Worm (Caenorhabditis elegans) whole organism, L1 larva: ENCODE measurements around the gene R02F11.1.

Experiments used
- C04F5.9 ChIP-seq: sonication (generic microtip); optimal IDR thresholded peaks from 2 replicates; lab custom pipeline; 2016; ENCODE audit warnings: missing genetic modification characterization, missing compliant biosample characterization
- C16A3.4 ChIP-seq: fragments of 150-350 bp; optimal IDR thresholded peaks from 2 replicates; lab custom pipeline; 2014; ENCODE audit warnings: missing biosample characterization, missing genetic modification characterization
- C34B4.2 ChIP-seq: sonication (generic microtip); optimal IDR thresholded peaks from 2 replicates; lab custom pipeline; 2017; ENCODE audit warnings: mild to moderate bottlenecking, missing genetic modification characterization, missing compliant biosample characterization
- Y116A8C.19 ChIP-seq: sonication (generic microtip); optimal IDR thresholded peaks from 2 replicates; lab custom pipeline; 2016; ENCODE audit warnings: missing compliant biosample characterization, missing genetic modification characterization, borderline replicate concordance
- aha-1 ChIP-seq: fragments of 150-350 bp; optimal IDR thresholded peaks from 2 replicates; lab custom pipeline; 2014; ENCODE audit warnings: missing biosample characterization, missing genetic modification characterization
- aly-2 ChIP-seq: fragments of 150-350 bp; optimal IDR thresholded peaks from 2 replicates; lab custom pipeline; 2014; ENCODE audit warnings: missing biosample characterization, missing genetic modification characterization
- blmp-1 ChIP-seq: fragments of 150-350 bp; optimal IDR thresholded peaks from 2 replicates; lab custom pipeline; 2014; ENCODE audit warnings: missing biosample characterization, missing genetic modification characterization
- ceh-63 ChIP-seq: fragments of 200-800 bp; sonication (Bioruptor generic); optimal IDR thresholded peaks from 2 replicates; lab custom pipeline; 2018; ENCODE audit warnings: mild to moderate bottlenecking, missing genetic modification characterization, missing compliant biosample characterization
- ceh-8 ChIP-seq: fragments of 200-800 bp; sonication (Bioruptor generic); optimal IDR thresholded peaks from 2 replicates; lab custom pipeline; 2018; ENCODE audit warnings: mild to moderate bottlenecking, missing genetic modification characterization, moderate library complexity, missing compliant biosample characterization
- ceh-82 ChIP-seq, 3 experiments: fragments of 150-350 bp in 1 of 3; sonication (generic microtip) in 2 of 3; optimal IDR thresholded peaks; 2 replicates each; lab custom pipeline; 2014 to 2017; ENCODE audit warnings: missing biosample characterization in 3 of 3, missing genetic modification characterization in 3 of 3
- dpl-1 ChIP-seq, 3 experiments: fragments of 150-350 bp in 2 of 3; sonication (generic microtip) in 1 of 3; optimal IDR thresholded peaks; 2 replicates each; lab custom pipeline; 2014 to 2017; ENCODE audit warnings: missing biosample characterization in 3 of 3, missing genetic modification characterization in 3 of 3, missing genetic modification reagents in 3 of 3
- dsc-1 ChIP-seq: sonication (generic microtip); optimal IDR thresholded peaks from 2 replicates; lab custom pipeline; 2016; ENCODE audit warnings: mild to moderate bottlenecking, missing genetic modification characterization, missing compliant biosample characterization
- efl-3 ChIP-seq: fragments of 200-800 bp; sonication (Bioruptor generic); optimal IDR thresholded peaks from 2 replicates; lab custom pipeline; 2018; ENCODE audit warnings: mild to moderate bottlenecking, missing genetic modification characterization, missing compliant biosample characterization
- egl-13 ChIP-seq: sonication (generic microtip); optimal IDR thresholded peaks from 2 replicates; lab custom pipeline; 2016; ENCODE audit warnings: missing genotype, missing genetic modification reagents, missing genetic modification characterization, missing compliant biosample characterization
- elt-3 ChIP-seq, 6 experiments: fragments of 150-350 bp in 1 of 6; sonication (generic microtip); optimal IDR thresholded peaks; 2 replicates each; lab custom pipeline; 2017 to 2018; ENCODE audit warnings: missing biosample characterization in 6 of 6, missing genetic modification characterization in 6 of 6, inconsistent platforms in 1 of 6
- ets-5 ChIP-seq: fragments of 200-800 bp; sonication (Bioruptor generic); IDR thresholded peaks from 2 replicates; pipeline ENCODE4 v1.3.6; 2022; ENCODE audit warnings: missing genetic modification characterization, missing compliant biosample characterization
- fkh-10 ChIP-seq: sonication (generic microtip); optimal IDR thresholded peaks from 2 replicates; lab custom pipeline; 2017; ENCODE audit warnings: missing biosample characterization, missing genetic modification reagents, missing genetic modification characterization
- fkh-4 ChIP-seq: sonication (generic microtip); optimal IDR thresholded peaks from 2 replicates; lab custom pipeline; 2016; ENCODE audit warnings: missing compliant biosample characterization, missing genetic modification characterization, borderline replicate concordance
- fkh-8 ChIP-seq: sonication (generic microtip); optimal IDR thresholded peaks from 2 replicates; lab custom pipeline; 2016; ENCODE audit warnings: mild to moderate bottlenecking, missing genetic modification characterization, missing compliant biosample characterization
- grh-1 ChIP-seq: fragments of 200-800 bp; sonication (Bioruptor generic); IDR thresholded peaks from 2 replicates; pipeline ENCODE4 v1.3.6; 2022; ENCODE audit warnings: missing genetic modification reagents, missing genetic modification characterization, missing compliant biosample characterization
- hlh-17 ChIP-seq: fragments of 200-800 bp; sonication (Bioruptor generic); optimal IDR thresholded peaks from 2 replicates; lab custom pipeline; 2018; ENCODE audit warnings: missing genetic modification characterization, mild to moderate bottlenecking, missing compliant biosample characterization, moderate library complexity, borderline replicate concordance
- hlh-4 ChIP-seq: sonication (generic microtip); optimal IDR thresholded peaks from 2 replicates; lab custom pipeline; 2016; ENCODE audit warnings: mild to moderate bottlenecking, missing genetic modification characterization, missing compliant biosample characterization
- jun-1 ChIP-seq: fragments of 150-350 bp; optimal IDR thresholded peaks from 2 replicates; lab custom pipeline; 2014; ENCODE audit warnings: missing biosample characterization, missing genetic modification reagents, missing genetic modification characterization
- lin-13 ChIP-seq: fragments of 150-350 bp; optimal IDR thresholded peaks from 2 replicates; lab custom pipeline; 2014; ENCODE audit warnings: missing biosample characterization, missing genetic modification reagents, missing genetic modification characterization
- lin-14 ChIP-seq: fragments of 200-800 bp; sonication (Bioruptor generic); optimal IDR thresholded peaks from 2 replicates; lab custom pipeline; 2018; ENCODE audit warnings: mild to moderate bottlenecking, missing genetic modification characterization, moderate library complexity, missing compliant biosample characterization
- lin-35 ChIP-seq, 2 experiments: fragments of 150-350 bp; optimal IDR thresholded peaks; 2 replicates each; lab custom pipeline; 2014; ENCODE audit warnings: missing biosample characterization in 2 of 2, missing genetic modification characterization in 2 of 2, missing genetic modification reagents in 2 of 2
- lsy-2 ChIP-seq, 2 experiments: fragments of 150-350 bp; optimal IDR thresholded peaks; 2 replicates each; lab custom pipeline; 2014; ENCODE audit warnings: missing biosample characterization in 2 of 2, missing genetic modification characterization in 2 of 2
- mab-9 ChIP-seq: fragments of 200-800 bp; sonication (Bioruptor generic); IDR thresholded peaks from 2 replicates; pipeline ENCODE4 v1.3.6; 2022; ENCODE audit warnings: missing genetic modification reagents, missing genetic modification characterization, missing compliant biosample characterization
- mep-1 ChIP-seq: fragments of 150-350 bp; optimal IDR thresholded peaks from 2 replicates; lab custom pipeline; 2014; ENCODE audit warnings: missing biosample characterization, missing genetic modification characterization
- nhr-11 ChIP-seq: fragments of 150-350 bp; optimal IDR thresholded peaks from 2 replicates; lab custom pipeline; 2014; ENCODE audit warnings: missing biosample characterization, missing genetic modification characterization
- nhr-12 ChIP-seq: sonication (generic microtip); optimal IDR thresholded peaks from 2 replicates; lab custom pipeline; 2017; ENCODE audit warnings: missing biosample characterization, missing genetic modification characterization
- nhr-20 ChIP-seq: sonication (generic microtip); optimal IDR thresholded peaks from 2 replicates; lab custom pipeline; 2016; ENCODE audit warnings: mild to moderate bottlenecking, missing genetic modification characterization, missing compliant biosample characterization
- nhr-237 ChIP-seq: fragments of 150-350 bp; optimal IDR thresholded peaks from 2 replicates; lab custom pipeline; 2014; ENCODE audit warnings: missing biosample characterization, missing genetic modification characterization
- nhr-47 ChIP-seq: sonication (generic microtip); optimal IDR thresholded peaks from 2 replicates; lab custom pipeline; 2016; ENCODE audit warnings: mild to moderate bottlenecking, missing genetic modification characterization, moderate library complexity, missing compliant biosample characterization
- nhr-71 ChIP-seq: sonication (generic microtip); optimal IDR thresholded peaks from 2 replicates; lab custom pipeline; 2016; ENCODE audit warnings: mild to moderate bottlenecking, missing genetic modification characterization, moderate library complexity, missing compliant biosample characterization
- nhr-76 ChIP-seq: sonication (generic microtip); optimal IDR thresholded peaks from 2 replicates; lab custom pipeline; 2017; ENCODE audit warnings: missing biosample characterization, missing genetic modification characterization
- nhr-77 ChIP-seq: fragments of 150-350 bp; optimal IDR thresholded peaks from 2 replicates; lab custom pipeline; 2014; ENCODE audit warnings: missing biosample characterization, missing genetic modification characterization
- nhr-84 ChIP-seq: sonication (generic microtip); optimal IDR thresholded peaks from 2 replicates; lab custom pipeline; 2017; ENCODE audit warnings: missing biosample characterization, missing genetic modification characterization
- nhr-85 ChIP-seq: sonication (generic microtip); peaks from one replicate; lab custom pipeline; 2016; ENCODE audit warnings: missing genetic modification characterization, inconsistent platforms, missing compliant biosample characterization
- nhr-90 ChIP-seq: sonication (generic microtip); optimal IDR thresholded peaks from 2 replicates; lab custom pipeline; 2016; ENCODE audit warnings: mild to moderate bottlenecking, missing genetic modification characterization, missing compliant biosample characterization; ENCODE audit not compliant: poor library complexity
- pax-3 ChIP-seq: fragments of 200-800 bp; sonication (Bioruptor generic); optimal IDR thresholded peaks from 2 replicates; lab custom pipeline; 2018; ENCODE audit warnings: mild to moderate bottlenecking, missing genetic modification characterization, moderate library complexity, missing compliant biosample characterization
- rnt-1 ChIP-seq: sonication (generic microtip); optimal IDR thresholded peaks from 2 replicates; lab custom pipeline; 2016; ENCODE audit warnings: mild to moderate bottlenecking, missing genetic modification characterization, moderate library complexity, missing compliant biosample characterization
- snpc-4 ChIP-seq: fragments of 150-350 bp; optimal IDR thresholded peaks from 2 replicates; lab custom pipeline; 2014; ENCODE audit warnings: missing biosample characterization, missing genetic modification characterization
- snu-23 ChIP-seq: sonication (generic microtip); optimal IDR thresholded peaks from 2 replicates; lab custom pipeline; 2016; ENCODE audit warnings: missing genetic modification characterization, missing compliant biosample characterization
- sptf-1 ChIP-seq: fragments of 150-350 bp; optimal IDR thresholded peaks from 2 replicates; lab custom pipeline; 2014; ENCODE audit warnings: missing biosample characterization, missing genetic modification characterization
- sup-37 ChIP-seq: fragments of 200-800 bp; sonication (Bioruptor generic); optimal IDR thresholded peaks from 2 replicates; lab custom pipeline; 2018; ENCODE audit warnings: mild to moderate bottlenecking, missing genetic modification characterization, missing compliant biosample characterization
- swsn-7 ChIP-seq: sonication (generic microtip); optimal IDR thresholded peaks from 2 replicates; lab custom pipeline; 2016; ENCODE audit warnings: missing genetic modification characterization, missing compliant biosample characterization
- tbx-2 ChIP-seq: sonication (generic microtip); optimal IDR thresholded peaks from 2 replicates; lab custom pipeline; 2016; ENCODE audit warnings: missing genetic modification characterization, missing compliant biosample characterization
- tlp-1 ChIP-seq: fragments of 150-350 bp; optimal IDR thresholded peaks from 2 replicates; lab custom pipeline; 2014; ENCODE audit warnings: missing biosample characterization, missing genetic modification characterization
- unc-62 ChIP-seq: fragments of 150-350 bp; optimal IDR thresholded peaks from 2 replicates; lab custom pipeline; 2014; ENCODE audit warnings: missing biosample characterization, missing genetic modification reagents, missing genetic modification characterization
- unc-86 ChIP-seq: sonication (generic microtip); optimal IDR thresholded peaks from 2 replicates; lab custom pipeline; 2016; ENCODE audit warnings: missing genetic modification characterization, missing compliant biosample characterization
- unc-98 ChIP-seq: fragments of 200-800 bp; sonication (Bioruptor generic); IDR thresholded peaks from 2 replicates; pipeline ENCODE4 v1.3.6; 2022; ENCODE audit warnings: missing genetic modification characterization, missing compliant biosample characterization
- xbp-1 ChIP-seq: sonication (generic microtip); optimal IDR thresholded peaks from 2 replicates; lab custom pipeline; 2016; ENCODE audit warnings: missing genetic modification characterization, missing compliant biosample characterization
- ztf-11 ChIP-seq, 2 experiments: sonication (generic microtip); optimal IDR thresholded peaks; 2 replicates each; lab custom pipeline; 2016 to 2017; ENCODE audit warnings: missing genetic modification characterization in 2 of 2, missing biosample characterization in 1 of 2, missing compliant biosample characterization in 1 of 2

The R02F11.1 gene

DNA sequence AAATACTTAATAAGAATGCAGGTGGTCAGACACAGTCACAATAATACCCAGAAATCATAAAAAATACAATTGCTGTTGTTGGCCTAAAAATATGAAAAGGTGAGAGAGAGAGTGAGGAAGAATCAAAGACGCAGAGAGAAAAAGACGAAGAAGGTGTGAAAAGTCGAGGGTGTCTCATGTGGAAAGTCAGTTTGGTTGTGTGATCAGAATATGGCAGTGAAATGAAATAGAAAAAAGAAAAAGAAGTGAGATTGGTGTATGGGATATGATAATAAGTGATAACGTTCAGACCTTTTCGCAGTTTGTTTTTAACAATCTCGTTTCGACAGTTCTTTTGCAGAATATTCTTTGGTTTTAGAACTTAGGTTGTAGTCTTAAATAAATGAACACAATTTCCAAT, 6.0 kb downstream of the R02F11.1 start (continued):
- TF ChIP-seq lin-14, result peak; percentile 46
- no peak for TF ChIP-seq efl-3 (GFP tag; lab: Kevin White, UChicago)
- TF ChIP-seq ztf-11 (tag; optimal IDR thresholded peaks at IDR 0.05; lab: Kevin White, UChicago), result no peak
- TF ChIP-seq ceh-8 (GFP tag; lab: Kevin White, UChicago), result no peak
- no peak for TF ChIP-seq ceh-82 (tag; optimal IDR thresholded peaks at IDR 0.05; lab: Kevin White, UChicago)
- no peak for TF ChIP-seq hlh-4 (tag; lab: Kevin White, UChicago)
- no peak for TF ChIP-seq lin-13 (GFP tag; lab: Kevin White, UChicago)
- TF ChIP-seq nhr-47 (tag; lab: Kevin White, UChicago), result no peak
- TF ChIP-seq sptf-1 (tag; lab: Kevin White, UChicago), result no peak
- peak; percentile 77 for TF ChIP-seq nhr-85
- TF ChIP-seq mep-1 (tag; lab: Kevin White, UChicago), result no peak
- peak; percentile 29 for TF ChIP-seq fkh-8 (tag; lab: Kevin White, UChicago)
- TF ChIP-seq tlp-1 (tag; lab: Kevin White, UChicago), result no peak
- no peak for TF ChIP-seq fkh-4 (tag; lab: Kevin White, UChicago)
- no peak for TF ChIP-seq unc-62
- TF ChIP-seq Y116A8C.19, result no peak
- TF ChIP-seq aly-2 (tag; lab: Kevin White, UChicago), result no peak
- TF ChIP-seq grh-1 (GFP tag; lab: Robert Waterston, UW), result no peak
- no peak for TF ChIP-seq nhr-237 (tag; lab: Kevin White, UChicago)
- TF ChIP-seq C04F5.9, result no peak
- no peak for TF ChIP-seq nhr-84
- TF ChIP-seq jun-1, result no peak
- TF ChIP-seq nhr-76 (tag; lab: Kevin White, UChicago), result no peak
- no peak for TF ChIP-seq nhr-90 (tag; lab: Kevin White, UChicago)
- peak; percentile 71 for TF ChIP-seq blmp-1
- TF ChIP-seq nhr-12 (tag; lab: Kevin White, UChicago), result no peak
- TF ChIP-seq nhr-11 (tag; lab: Kevin White, UChicago), result no peak
- TF ChIP-seq egl-13, result no peak
- no peak for TF ChIP-seq fkh-10 (GFP tag; lab: Kevin White, UChicago)
- TF ChIP-seq C34B4.2, result no peak
- no peak for TF ChIP-seq ets-5
- no peak for TF ChIP-seq dpl-1 (GFP tag; optimal IDR thresholded peaks at IDR 0.05; lab: Kevin White, UChicago)
- no peak for TF ChIP-seq dsc-1 (tag; lab: Kevin White, UChicago)
- TF ChIP-seq nhr-77 (tag; lab: Kevin White, UChicago), result no peak
- no peak for TF ChIP-seq rnt-1 (tag; lab: Kevin White, UChicago)
- no peak for TF ChIP-seq sup-37
- TF ChIP-seq lsy-2 (tag; optimal IDR thresholded peaks at IDR 0.05; lab: Kevin White, UChicago), result no peak
- no peak for TF ChIP-seq swsn-7 (tag; lab: Kevin White, UChicago)
- TF ChIP-seq unc-98 (GFP tag; lab: Robert Waterston, UW), result no peak
- TF ChIP-seq snpc-4 (tag; lab: Kevin White, UChicago), result no peak
- TF ChIP-seq ceh-63 (GFP tag; lab: Kevin White, UChicago), result no peak
- TF ChIP-seq hlh-17 (GFP tag; lab: Kevin White, UChicago), result no peak
- no peak for TF ChIP-seq pax-3 (tag; lab: Kevin White, UChicago)
- TF ChIP-seq tbx-2 (tag; lab: Kevin White, UChicago), result no peak
- TF ChIP-seq mab-9 (GFP tag; lab: Robert Waterston, UW), result no peak
- no peak for TF ChIP-seq unc-86
- TF ChIP-seq aha-1, result no peak
- peak; percentile 41 for TF ChIP-seq nhr-71 (tag; lab: Kevin White, UChicago)
- peak in 1 of 2 experiments; percentile 6 for TF ChIP-seq lin-35 (GFP tag; optimal IDR thresholded peaks at IDR 0.05; lab: Kevin White, UChicago)
- TF ChIP-seq C16A3.4 (tag; lab: Kevin White, UChicago), result no peak
- TF ChIP-seq xbp-1 (tag; lab: Kevin White, UChicago), result no peak
- TF ChIP-seq nhr-20 (tag; lab: Kevin White, UChicago), result peak; percentile 23
- TF ChIP-seq snu-23, result peak; percentile 42
- peak in 1 of 6 experiments; percentile 30 for TF ChIP-seq elt-3 (tag; optimal IDR thresholded peaks at IDR 0.05; lab: Kevin White, UChicago)
